Fruit fly (Drosophila melanogaster): ENCODE results near the gene Cad86C.

Gene Cad86C

DNA sequence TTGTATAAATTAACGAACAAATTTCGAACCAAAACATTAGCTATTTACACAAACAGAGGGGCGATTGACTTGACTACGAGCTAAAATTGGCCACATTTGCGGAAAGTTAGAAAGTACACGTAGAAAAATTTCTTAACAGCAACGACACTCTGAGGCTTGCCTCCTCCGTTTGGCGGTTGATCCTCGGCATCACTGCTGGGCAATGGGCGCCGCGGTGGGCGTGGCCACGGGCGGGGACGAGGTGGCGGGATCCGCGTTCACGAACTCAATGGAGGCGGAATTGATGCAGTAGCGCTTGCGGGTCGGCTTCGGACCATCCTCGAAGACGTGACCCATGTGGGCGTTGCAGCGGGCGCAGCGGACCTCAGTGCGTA is 36.6 kb downstream of the Cad86C start:
- no peak for TF ChIP-seq CG8478 (optimal IDR thresholded peaks at IDR 0.05)
- no peak for TF ChIP-seq usp (GFP tag; optimal IDR thresholded peaks at IDR 0.05)
- TF ChIP-seq EcR (GFP tag; optimal IDR thresholded peaks at IDR 0.05) = no peak
- TF ChIP-seq pan (optimal IDR thresholded peaks at IDR 0.05) = no peak
- no peak for TF ChIP-seq Dll (optimal IDR thresholded peaks at IDR 0.05)
- no peak for TF ChIP-seq psq (optimal IDR thresholded peaks at IDR 0.05)

DNA sequence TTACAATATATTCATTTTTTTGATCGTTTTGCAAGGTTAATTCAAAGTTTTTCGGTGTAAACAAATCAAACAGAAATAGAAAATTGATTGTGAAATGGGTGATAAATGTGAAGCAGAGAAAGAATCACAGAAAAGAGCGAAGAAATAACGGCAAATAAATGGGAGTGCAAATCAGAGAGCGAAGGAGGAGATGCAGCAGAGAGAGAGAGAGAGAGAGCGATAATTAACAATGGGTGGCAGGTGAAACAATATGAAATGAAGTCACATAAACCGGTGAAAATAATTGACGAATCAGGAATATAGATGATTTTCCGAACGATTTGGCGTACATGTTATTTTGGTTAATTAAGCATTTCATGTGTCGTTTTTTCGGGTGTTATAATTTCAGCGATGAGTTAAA is 37.1 kb downstream of the Cad86C start:
- no peak for TF ChIP-seq CG8478 (optimal IDR thresholded peaks at IDR 0.05)
- TF ChIP-seq EcR (GFP tag; optimal IDR thresholded peaks at IDR 0.05) = no peak
- TF ChIP-seq psq (optimal IDR thresholded peaks at IDR 0.05) = no peak
- TF ChIP-seq pan (optimal IDR thresholded peaks at IDR 0.05) = no peak
- TF ChIP-seq usp (GFP tag; optimal IDR thresholded peaks at IDR 0.05) = no peak
- no peak for TF ChIP-seq Dll (optimal IDR thresholded peaks at IDR 0.05)

DNA sequence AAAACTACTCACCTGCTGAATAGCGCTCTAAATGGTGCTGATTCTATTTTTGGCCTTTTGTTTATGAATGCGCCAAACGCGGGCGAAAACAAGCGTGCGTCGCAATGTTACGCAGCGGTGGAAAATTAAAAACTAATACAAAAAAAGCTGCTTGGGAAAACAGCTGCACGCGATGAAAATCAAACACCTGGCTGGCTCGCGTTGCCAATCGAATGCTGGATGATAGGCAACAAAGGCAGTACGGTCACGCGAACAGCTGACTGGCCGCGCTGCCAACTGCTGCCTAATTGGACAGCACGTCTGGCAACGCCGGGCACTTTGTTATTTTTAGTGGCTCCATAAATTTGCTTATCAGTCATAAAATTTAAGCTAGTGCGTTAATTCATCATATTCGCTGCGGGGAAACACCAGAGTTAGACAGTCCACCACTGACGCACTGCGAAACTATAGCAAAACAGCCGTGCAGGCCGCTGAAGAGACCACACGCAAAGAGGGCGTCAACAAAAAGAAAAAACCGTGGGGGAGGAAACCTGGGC is 41.6 kb downstream of the Cad86C start, which contains the start of the genes SelR and Tsp86D:
SelR (minus strand) TSS at position 216 of the 536 bp plus-strand sequence.
Tsp86D (plus strand) TSS at position 282 of the 536 bp plus-strand sequence.
- TF ChIP-seq CG8478 (optimal IDR thresholded peaks at IDR 0.05) = no peak
- TF ChIP-seq Dll (optimal IDR thresholded peaks at IDR 0.05) = no peak
- no peak for TF ChIP-seq psq (optimal IDR thresholded peaks at IDR 0.05)
- no peak for TF ChIP-seq pan (optimal IDR thresholded peaks at IDR 0.05)
- no peak for TF ChIP-seq usp (GFP tag; optimal IDR thresholded peaks at IDR 0.05)
- TF ChIP-seq EcR (GFP tag; optimal IDR thresholded peaks at IDR 0.05) = no peak

DNA sequence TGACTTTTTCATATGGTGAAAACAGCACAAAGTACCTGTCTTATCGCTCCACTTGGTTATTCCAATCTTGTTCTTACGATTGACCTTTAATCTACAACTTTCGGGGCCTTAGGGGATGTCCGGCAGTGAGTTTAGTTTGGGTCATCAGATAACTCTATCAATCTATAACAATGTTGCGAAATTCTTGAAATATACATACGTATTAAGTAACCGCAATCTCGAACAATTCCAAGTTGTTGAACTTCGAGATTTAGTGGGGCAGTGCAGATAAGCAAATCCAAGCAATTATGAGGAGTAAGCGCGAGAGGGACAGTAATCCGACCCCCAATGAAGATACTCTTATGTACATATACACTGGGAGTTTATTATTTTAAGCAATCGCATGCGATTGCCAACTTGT is 43.7 kb downstream of the Cad86C start:
- TF ChIP-seq pan (optimal IDR thresholded peaks at IDR 0.05) (no peak), CG8478 (optimal IDR thresholded peaks at IDR 0.05) (no peak), Dll (optimal IDR thresholded peaks at IDR 0.05) (no peak)

DNA sequence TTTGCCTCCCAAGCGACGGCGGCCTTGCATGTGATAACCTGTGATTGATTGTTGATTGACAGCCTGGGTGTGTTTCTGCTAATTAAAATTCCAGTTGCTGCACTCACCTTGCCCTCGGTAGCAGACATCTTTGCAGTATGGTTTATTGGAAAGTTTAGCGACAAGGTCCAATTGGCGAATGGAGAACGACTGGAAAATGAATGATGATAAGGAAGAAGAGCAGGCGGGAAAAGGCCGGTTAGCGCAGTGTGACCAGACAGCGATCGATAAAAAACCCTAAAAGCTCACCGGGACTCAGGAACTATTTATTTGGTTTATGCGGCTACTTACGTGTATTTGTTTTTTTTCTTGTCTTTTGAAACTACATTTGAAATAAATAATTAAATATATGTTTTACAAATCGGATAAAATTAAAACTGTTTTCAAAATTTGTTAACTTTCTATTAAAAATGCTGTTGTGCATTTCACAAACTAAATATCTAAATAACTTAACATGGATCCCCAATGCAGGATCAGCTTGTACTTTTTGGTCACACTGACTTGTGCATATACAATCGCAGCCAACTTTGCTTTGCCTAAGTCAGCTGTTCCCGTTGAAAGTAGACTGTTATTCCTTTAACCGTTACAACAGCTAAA is 45.4 kb downstream of the Cad86C start, which contains the start of gene Fdh:
Fdh (minus strand) TSS at position 234 of the 636 bp plus-strand sequence.
- TF ChIP-seq CG8478 (optimal IDR thresholded peaks at IDR 0.05) = no peak
- TF ChIP-seq pan (optimal IDR thresholded peaks at IDR 0.05) = no peak
- no peak for TF ChIP-seq psq (optimal IDR thresholded peaks at IDR 0.05)
- no peak for TF ChIP-seq usp (GFP tag; optimal IDR thresholded peaks at IDR 0.05)
- TF ChIP-seq Dll (optimal IDR thresholded peaks at IDR 0.05) = no peak
- TF ChIP-seq EcR (GFP tag; optimal IDR thresholded peaks at IDR 0.05) = no peak

DNA sequence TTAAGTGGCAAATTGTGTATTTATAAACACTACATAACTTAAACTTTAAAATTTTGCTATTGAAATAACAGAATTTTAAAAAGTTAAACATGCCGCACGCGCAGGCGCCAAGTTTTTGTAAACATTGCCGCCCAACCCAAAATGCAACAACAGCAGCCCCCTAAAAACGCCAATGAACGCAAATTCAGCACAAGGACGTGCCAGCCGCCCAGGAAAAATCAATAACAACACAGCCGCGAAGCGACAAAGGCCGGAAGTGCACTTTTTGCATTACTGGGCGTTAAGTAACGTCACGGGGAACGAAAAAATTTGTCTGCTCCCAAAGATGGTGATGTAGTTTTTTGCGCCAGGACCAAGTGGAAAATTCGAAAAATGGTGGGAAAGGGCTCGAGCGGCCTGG is 45.9 kb downstream of the Cad86C start, which contains the start of gene CG4596:
CG4596 (plus strand) TSS at position 219 of the 400 bp plus-strand sequence.
- TF ChIP-seq Dll (optimal IDR thresholded peaks at IDR 0.05) (no peak), psq (optimal IDR thresholded peaks at IDR 0.05) (no peak), EcR (GFP tag; optimal IDR thresholded peaks at IDR 0.05) (no peak)

DNA sequence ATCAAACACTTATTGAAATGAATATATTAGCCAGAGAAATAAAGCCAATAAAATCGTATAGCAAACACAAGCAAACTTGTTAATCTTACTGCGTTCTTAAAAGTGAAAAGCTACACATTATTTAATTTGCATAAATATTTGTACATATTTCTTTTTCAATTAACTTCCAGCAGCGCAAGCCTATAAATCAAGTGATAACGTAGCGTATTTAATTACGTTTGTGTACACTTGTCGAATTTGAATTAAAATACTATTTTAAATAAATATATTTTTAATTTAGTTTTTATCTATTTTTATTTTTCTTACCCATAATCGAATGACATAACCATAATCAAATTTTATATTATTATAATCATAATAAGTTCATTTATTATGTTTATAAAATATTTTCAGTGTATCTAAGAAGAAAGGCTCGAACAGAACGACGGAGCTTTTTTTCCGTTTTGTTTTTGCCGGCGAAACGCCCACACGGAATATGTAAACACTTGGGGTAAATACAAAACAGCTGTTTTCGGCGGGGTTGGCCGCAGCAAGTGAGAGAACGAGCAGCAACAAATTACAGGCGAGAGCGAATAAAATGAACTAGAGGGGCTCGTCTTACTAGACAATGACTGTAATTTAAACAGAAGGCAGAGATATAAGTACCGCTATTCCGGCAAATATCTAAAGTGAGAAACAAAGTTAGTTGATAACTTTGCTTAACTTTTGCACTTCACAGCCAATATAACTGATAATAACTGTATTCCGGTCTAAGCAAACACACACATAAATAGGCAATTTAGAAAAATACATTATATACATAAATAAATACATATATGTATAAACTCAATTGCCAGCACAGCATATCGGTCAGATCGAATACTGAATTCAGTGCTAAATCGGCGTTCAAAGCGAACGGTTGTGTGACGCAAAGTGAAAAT is 48.9 kb downstream of the Cad86C start, which contains the start of gene Sodh2:
Sodh2 (plus strand) TSS at position 870 of the 920 bp plus-strand sequence.
- TF ChIP-seq pan (optimal IDR thresholded peaks at IDR 0.05) (no peak), Dll (optimal IDR thresholded peaks at IDR 0.05) (no peak), EcR (GFP tag; optimal IDR thresholded peaks at IDR 0.05) (no peak), usp (GFP tag; optimal IDR thresholded peaks at IDR 0.05) (no peak), CG8478 (optimal IDR thresholded peaks at IDR 0.05) (no peak), psq (optimal IDR thresholded peaks at IDR 0.05) (no peak)

DNA sequence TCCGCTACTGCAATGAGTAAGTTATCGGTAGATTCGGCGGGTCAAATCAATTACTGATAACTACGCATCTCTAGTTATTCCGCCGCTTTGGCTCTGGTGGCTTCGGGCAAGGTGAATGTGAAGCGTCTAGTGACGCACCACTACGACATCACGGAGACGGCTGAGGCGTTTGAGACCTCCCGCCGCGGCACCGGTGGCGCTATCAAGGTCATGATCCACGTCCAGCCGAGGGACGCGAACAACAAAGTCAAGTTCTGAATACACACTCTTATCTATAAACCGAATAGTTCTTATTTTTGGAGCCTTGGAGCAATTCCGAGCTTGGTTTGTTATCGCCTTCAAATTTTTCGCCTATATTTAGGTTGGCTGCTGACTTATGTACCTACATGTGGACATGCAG is 50.9 kb downstream of the Cad86C start:
- no peak for TF ChIP-seq pan (optimal IDR thresholded peaks at IDR 0.05)
- no peak for TF ChIP-seq EcR (GFP tag; optimal IDR thresholded peaks at IDR 0.05)
- TF ChIP-seq Dll (optimal IDR thresholded peaks at IDR 0.05) = no peak
- no peak for TF ChIP-seq CG8478 (optimal IDR thresholded peaks at IDR 0.05)
- TF ChIP-seq psq (optimal IDR thresholded peaks at IDR 0.05) = no peak
- no peak for TF ChIP-seq usp (GFP tag; optimal IDR thresholded peaks at IDR 0.05)

DNA sequence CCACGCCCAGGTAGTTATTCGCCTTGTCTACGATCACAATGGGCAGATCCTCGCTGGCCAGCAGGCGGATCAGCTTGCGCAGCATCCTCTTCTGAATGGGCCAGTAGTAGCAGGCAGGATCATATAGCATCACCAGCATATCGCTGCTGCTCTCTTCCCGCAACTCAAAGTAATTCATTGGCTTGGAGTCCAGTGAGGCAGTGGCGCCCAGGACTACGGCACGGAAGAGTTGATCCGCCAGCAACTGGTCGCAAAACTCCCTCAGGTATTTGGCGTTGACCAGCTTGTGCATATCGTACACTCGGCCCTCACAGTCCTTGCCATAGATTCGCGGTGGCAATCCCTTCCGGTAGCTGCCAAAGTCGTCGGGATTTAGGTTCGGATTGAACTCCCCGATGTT is 51.7 kb downstream of the Cad86C start:
- no peak for TF ChIP-seq pan (optimal IDR thresholded peaks at IDR 0.05)
- TF ChIP-seq CG8478 (optimal IDR thresholded peaks at IDR 0.05) = no peak
- TF ChIP-seq Dll (optimal IDR thresholded peaks at IDR 0.05) = no peak
- TF ChIP-seq EcR (GFP tag; optimal IDR thresholded peaks at IDR 0.05) = no peak
- no peak for TF ChIP-seq psq (optimal IDR thresholded peaks at IDR 0.05)
- no peak for TF ChIP-seq usp (GFP tag; optimal IDR thresholded peaks at IDR 0.05)

DNA sequence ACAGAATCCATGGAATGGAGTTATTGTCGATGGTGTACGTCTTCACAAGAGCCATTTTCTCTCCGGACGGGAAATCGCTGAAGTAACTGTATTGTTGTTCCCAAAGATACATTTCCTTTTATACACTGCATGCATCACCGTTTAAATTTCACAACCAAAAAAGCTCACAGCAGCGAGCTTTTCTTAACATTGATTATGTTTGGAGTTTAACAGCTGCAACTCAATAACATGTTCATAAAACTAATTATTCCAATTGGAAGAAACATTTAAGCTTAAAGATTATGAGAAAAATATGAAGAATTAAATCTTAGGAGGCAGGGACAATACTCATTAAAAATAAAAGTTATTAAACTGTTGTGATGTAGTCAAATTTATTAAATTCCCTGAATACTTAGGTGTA is 52.3 kb downstream of the Cad86C start, which contains the start of gene CG14695:
CG14695 (minus strand) TSS at position 101 of the 400 bp plus-strand sequence.
- TF ChIP-seq usp (GFP tag; optimal IDR thresholded peaks at IDR 0.05) (no peak), EcR (GFP tag; optimal IDR thresholded peaks at IDR 0.05) (no peak), pan (optimal IDR thresholded peaks at IDR 0.05) (no peak), Dll (optimal IDR thresholded peaks at IDR 0.05) (no peak), CG8478 (optimal IDR thresholded peaks at IDR 0.05) (no peak), psq (optimal IDR thresholded peaks at IDR 0.05) (no peak)

DNA sequence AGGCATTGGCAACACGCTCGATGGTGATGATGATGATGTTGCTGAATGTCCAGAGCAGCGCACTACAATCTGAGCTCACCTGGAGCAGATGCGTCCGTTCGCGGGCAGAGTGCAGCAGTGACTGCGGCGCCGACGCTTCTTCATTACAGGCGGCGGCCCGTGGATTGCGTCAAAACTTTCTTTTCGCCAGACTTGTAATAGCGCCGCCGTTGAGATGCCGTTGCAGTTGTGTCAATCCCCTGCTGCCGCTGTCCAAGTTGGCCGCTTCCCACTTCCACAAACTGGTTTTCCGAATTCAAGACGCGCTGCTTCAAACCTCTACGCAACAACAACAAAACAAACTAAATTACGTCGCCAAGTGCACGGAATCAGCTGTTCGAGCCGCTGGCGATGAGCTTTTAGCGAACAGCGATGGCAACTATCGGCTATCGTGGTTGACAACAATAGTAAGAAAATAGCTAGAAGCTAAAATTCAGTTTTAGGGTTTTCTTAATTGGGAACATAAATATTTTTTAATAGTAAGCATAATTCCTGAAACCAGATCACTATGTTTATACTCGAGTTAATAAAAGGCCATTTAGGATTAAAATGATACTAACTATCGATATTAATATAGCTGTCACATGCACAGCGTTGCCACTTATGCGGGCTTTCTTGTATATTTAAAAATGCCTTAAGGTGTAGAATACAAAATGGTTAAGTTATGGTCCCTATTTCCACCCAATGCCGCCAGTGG is 55.1 kb downstream of the Cad86C start, which contains the start of gene Tpc1:
Tpc1 (minus strand) TSS at position 365 of the 736 bp plus-strand sequence.
- TF ChIP-seq Dll (optimal IDR thresholded peaks at IDR 0.05) (peak; percentile 29), CG8478 (optimal IDR thresholded peaks at IDR 0.05) (no peak)

Measured in whole organism.